Fruit fly (Drosophila melanogaster) whole organism, embryonic: Measurements from ENCODE around the gene CG3342.

Source experiments
- Atf6 ChIP-seq: fragments of 200-800 bp; sonication (Bioruptor generic); IDR thresholded peaks from 2 replicates; pipeline ENCODE4 v1.3.6; 2022; ENCODE audit warnings: missing biosample characterization, missing genetic modification characterization
- CG11398 ChIP-seq: fragments of 200-800 bp; sonication (Bioruptor generic); optimal IDR thresholded peaks from 2 replicates; lab custom pipeline; 2016; ENCODE audit warnings: missing biosample characterization, missing genetic modification characterization
- CG11723 ChIP-seq: fragments of 200-800 bp; sonication (Bioruptor generic); optimal IDR thresholded peaks from 2 replicates; lab custom pipeline; 2017; ENCODE audit warnings: missing biosample characterization, mild to moderate bottlenecking, missing genetic modification characterization
- CG12104 ChIP-seq: fragments of 200-800 bp; sonication (Bioruptor generic); optimal IDR thresholded peaks from 3 replicates; lab custom pipeline; 2016; ENCODE audit warnings: missing biosample characterization, missing genetic modification characterization
- CG12299 ChIP-seq: fragments of 200-800 bp; sonication (Bioruptor generic); optimal IDR thresholded peaks from 2 replicates; lab custom pipeline; 2018; ENCODE audit warnings: missing biosample characterization, mild to moderate bottlenecking, missing genetic modification characterization
- CG12391 ChIP-seq: fragments of 200-800 bp; sonication (Bioruptor generic); optimal IDR thresholded peaks from 3 replicates; lab custom pipeline; 2018; ENCODE audit warnings: missing biosample characterization, mild to moderate bottlenecking, missing genetic modification characterization, moderate library complexity
- CG13894 ChIP-seq: fragments of 200-800 bp; sonication (Bioruptor generic); optimal IDR thresholded peaks from 3 replicates; lab custom pipeline; 2018; ENCODE audit warnings: missing biosample characterization, mild to moderate bottlenecking, missing genetic modification characterization, moderate library complexity
- CG17568 ChIP-seq: fragments of 200-800 bp; sonication (Bioruptor generic); optimal IDR thresholded peaks from 2 replicates; lab custom pipeline; 2018; ENCODE audit warnings: missing biosample characterization, mild to moderate bottlenecking, missing genetic modification characterization, moderate library complexity
- CG18476 ChIP-seq: fragments of 200-800 bp; sonication (Bioruptor generic); optimal IDR thresholded peaks from 2 replicates; lab custom pipeline; 2016; ENCODE audit warnings: missing biosample characterization, mild to moderate bottlenecking, missing genetic modification characterization
- CG31441 ChIP-seq: fragments of 200-800 bp; sonication (Bioruptor generic); IDR thresholded peaks from 2 replicates; pipeline ENCODE4 v1.3.6; 2022; ENCODE audit warnings: missing biosample characterization, missing genetic modification characterization
- CG34422 ChIP-seq: fragments of 200-800 bp; sonication (Bioruptor generic); IDR thresholded peaks from 3 replicates; pipeline ENCODE4 v1.3.6; 2022; ENCODE audit warnings: missing biosample characterization, missing genetic modification characterization
- CG4360 ChIP-seq: fragments of 200-800 bp; sonication (Bioruptor generic); IDR thresholded peaks from 2 replicates; pipeline ENCODE4 v1.3.6; 2022; ENCODE audit warnings: missing biosample characterization, missing genetic modification characterization
- CG4404 ChIP-seq: fragments of 200-800 bp; sonication (Bioruptor generic); IDR thresholded peaks from 2 replicates; pipeline ENCODE4 v1.3.6; 2022; ENCODE audit warnings: missing biosample characterization, missing genetic modification characterization
- CG4820 ChIP-seq: fragments of 200-800 bp; sonication (Bioruptor generic); optimal IDR thresholded peaks from 3 replicates; lab custom pipeline; 2016; ENCODE audit warnings: missing biosample characterization, missing genetic modification characterization
- CG7372 ChIP-seq: fragments of 200-800 bp; sonication (Bioruptor generic); IDR thresholded peaks from 2 replicates; pipeline ENCODE4 v1.3.6; 2022; ENCODE audit warnings: missing biosample characterization, missing genetic modification characterization
- CG8478 ChIP-seq: fragments of >200 bp; optimal IDR thresholded peaks from 2 replicates; lab custom pipeline; 2018
- CG9437 ChIP-seq: fragments of 200-800 bp; sonication (Bioruptor generic); optimal IDR thresholded peaks from 2 replicates; lab custom pipeline; 2018; ENCODE audit warnings: missing biosample characterization, mild to moderate bottlenecking, missing genetic modification characterization
- CG9817 ChIP-seq: fragments of 200-800 bp; sonication (Bioruptor generic); optimal IDR thresholded peaks from 2 replicates; lab custom pipeline; 2018; ENCODE audit warnings: missing biosample characterization, mild to moderate bottlenecking, missing genetic modification characterization, moderate library complexity
- CHES-1-like ChIP-seq: fragments of 200-800 bp; sonication (Bioruptor generic); optimal IDR thresholded peaks from 2 replicates; lab custom pipeline; 2016; ENCODE audit warnings: missing biosample characterization, missing genetic modification characterization
- CoRest ChIP-seq: fragments of 200-800 bp; sonication (Bioruptor generic); optimal IDR thresholded peaks from 3 replicates; lab custom pipeline; 2018; ENCODE audit warnings: missing biosample characterization, mild to moderate bottlenecking, missing genetic modification characterization, moderate library complexity
- CrebB ChIP-seq: fragments of 200-800 bp; sonication (Bioruptor generic); optimal IDR thresholded peaks from 3 replicates; lab custom pipeline; 2018; ENCODE audit warnings: missing biosample characterization, mild to moderate bottlenecking, missing genetic modification characterization
- Dbx ChIP-seq: fragments of 200-800 bp; sonication (Bioruptor generic); IDR thresholded peaks from 3 replicates; pipeline ENCODE4 v1.3.6; 2022; ENCODE audit warnings: missing biosample characterization, missing genetic modification characterization
- Dll ChIP-seq: fragments of 200-800 bp; sonication (Bioruptor generic); IDR thresholded peaks from 4 replicates; pipeline ENCODE4 v1.3.6; 2022; ENCODE audit warnings: missing biosample characterization, missing genetic modification characterization; ENCODE audit not compliant: partially characterized antibody
- Hand ChIP-seq: fragments of 200-800 bp; sonication (Bioruptor generic); optimal IDR thresholded peaks from 2 replicates; lab custom pipeline; 2017; ENCODE audit warnings: mild to moderate bottlenecking, missing biosample characterization, missing genetic modification reagents, missing genetic modification characterization
- Hmr ChIP-seq: fragments of 200-800 bp; sonication (Bioruptor generic); optimal IDR thresholded peaks from 3 replicates; lab custom pipeline; 2017; ENCODE audit warnings: mild to moderate bottlenecking, missing biosample characterization, missing genetic modification reagents, missing genetic modification characterization
- Lhr ChIP-seq: fragments of 200-800 bp; sonication (Bioruptor generic); optimal IDR thresholded peaks from 3 replicates; lab custom pipeline; 2017; ENCODE audit warnings: mild to moderate bottlenecking, missing biosample characterization, missing genetic modification reagents, missing genetic modification characterization
- NFAT ChIP-seq: fragments of 200-800 bp; sonication (Bioruptor generic); IDR thresholded peaks from 2 replicates; pipeline ENCODE4 v1.3.6; 2022; ENCODE audit warnings: missing biosample characterization, missing genetic modification characterization
- Oli ChIP-seq: fragments of 200-800 bp; sonication (Bioruptor generic); optimal IDR thresholded peaks from 2 replicates; lab custom pipeline; 2018; ENCODE audit warnings: missing biosample characterization, mild to moderate bottlenecking, missing genetic modification characterization, moderate library complexity
- Optix ChIP-seq: fragments of 200-800 bp; sonication (Bioruptor generic); IDR thresholded peaks from 3 replicates; pipeline ENCODE4 v1.3.6; 2022; ENCODE audit warnings: missing biosample characterization, missing genetic modification characterization
- ab ChIP-seq: fragments of 200-800 bp; sonication (Bioruptor generic); optimal IDR thresholded peaks from 2 replicates; lab custom pipeline; 2016; ENCODE audit warnings: missing biosample characterization, missing genetic modification characterization
- ase ChIP-seq: fragments of 200-800 bp; sonication (Bioruptor generic); IDR thresholded peaks from 3 replicates; pipeline ENCODE4 v1.3.6; 2022; ENCODE audit warnings: missing biosample characterization, missing genetic modification characterization
- ato ChIP-seq: fragments of 200-800 bp; sonication (Bioruptor generic); IDR thresholded peaks from 2 replicates; pipeline ENCODE4 v1.3.6; 2022; ENCODE audit warnings: missing biosample characterization, missing genetic modification characterization; ENCODE audit not compliant: partially characterized antibody
- cas ChIP-seq: fragments of 200-800 bp; sonication (Bioruptor generic); IDR thresholded peaks from 2 replicates; pipeline ENCODE4 v1.3.6; 2022; ENCODE audit warnings: missing biosample characterization, missing genetic modification characterization
- chif ChIP-seq, 2 experiments: fragments of 200-800 bp; sonication (Bioruptor generic); optimal IDR thresholded peaks; 3 replicates each; lab custom pipeline; 2016; ENCODE audit warnings: missing biosample characterization in 2 of 2, missing genetic modification characterization in 2 of 2
- chinmo ChIP-seq: fragments of 200-800 bp; sonication (Bioruptor generic); IDR thresholded peaks from 4 replicates; pipeline ENCODE4 v1.3.6; 2022; ENCODE audit warnings: missing biosample characterization, missing genetic modification characterization; ENCODE audit not compliant: partially characterized antibody
- crp ChIP-seq, 2 experiments: fragments of 200-800 bp; sonication (Bioruptor generic); optimal IDR thresholded peaks; 2 replicates in 1 of 2; 3 replicates in 1 of 2; lab custom pipeline; 2017; ENCODE audit warnings: missing biosample characterization in 2 of 2, missing genetic modification characterization in 2 of 2, mild to moderate bottlenecking in 1 of 2, moderate library complexity in 1 of 2
- da ChIP-seq: fragments of 200-800 bp; sonication (Bioruptor generic); optimal IDR thresholded peaks from 2 replicates; lab custom pipeline; 2016; ENCODE audit warnings: missing biosample characterization, missing genetic modification characterization
- dysf ChIP-seq: fragments of 200-800 bp; sonication (Bioruptor generic); IDR thresholded peaks from 3 replicates; pipeline ENCODE4 v1.3.6; 2022; ENCODE audit warnings: missing biosample characterization, missing genetic modification characterization
- fd64A ChIP-seq: fragments of 200-800 bp; sonication (Bioruptor generic); optimal IDR thresholded peaks from 3 replicates; lab custom pipeline; 2018; ENCODE audit warnings: missing biosample characterization, mild to moderate bottlenecking, missing genetic modification characterization
- gt ChIP-seq: fragments of 200-800 bp; sonication (Bioruptor generic); IDR thresholded peaks from 2 replicates; pipeline ENCODE4 v1.3.6; 2022; ENCODE audit warnings: missing biosample characterization, missing genetic modification characterization
- jing ChIP-seq: fragments of 200-800 bp; sonication (Bioruptor generic); optimal IDR thresholded peaks from 2 replicates; lab custom pipeline; 2018; ENCODE audit warnings: missing biosample characterization, mild to moderate bottlenecking, missing genetic modification characterization
- knrl ChIP-seq: fragments of 200-800 bp; sonication (Bioruptor generic); IDR thresholded peaks from 3 replicates; pipeline ENCODE4 v1.3.6; 2022; ENCODE audit warnings: missing biosample characterization, missing genetic modification characterization; ENCODE audit not compliant: partially characterized antibody
- nerfin-2 ChIP-seq: fragments of 200-800 bp; sonication (Bioruptor generic); IDR thresholded peaks from 2 replicates; pipeline ENCODE4 v1.3.6; 2022; ENCODE audit warnings: missing biosample characterization, missing genetic modification characterization; ENCODE audit not compliant: partially characterized antibody
- pb ChIP-seq: fragments of 200-800 bp; sonication (Bioruptor generic); optimal IDR thresholded peaks from 3 replicates; lab custom pipeline; 2016; ENCODE audit warnings: missing biosample characterization, missing genetic modification characterization
- sim ChIP-seq: fragments of 200-800 bp; sonication (Bioruptor generic); IDR thresholded peaks from 2 replicates; pipeline ENCODE4 v1.3.6; 2022; ENCODE audit warnings: missing biosample characterization, missing genetic modification characterization
- slbo ChIP-seq: fragments of 200-800 bp; sonication (Bioruptor generic); IDR thresholded peaks from 2 replicates; pipeline ENCODE4 v1.3.6; 2022; ENCODE audit warnings: missing biosample characterization, missing genetic modification characterization
- sqz ChIP-seq: fragments of 200-800 bp; sonication (Bioruptor generic); optimal IDR thresholded peaks from 3 replicates; lab custom pipeline; 2018; ENCODE audit warnings: missing biosample characterization, mild to moderate bottlenecking, missing genetic modification characterization
- tap ChIP-seq: fragments of 200-800 bp; optimal IDR thresholded peaks from 3 replicates; lab custom pipeline; 2019; ENCODE audit warnings: missing biosample characterization, mild to moderate bottlenecking, missing genetic modification characterization, moderate library complexity
- twi ChIP-seq: fragments of 200-800 bp; optimal IDR thresholded peaks from 2 replicates; lab custom pipeline; 2019; ENCODE audit warnings: missing biosample characterization, mild to moderate bottlenecking, missing genetic modification characterization, moderate library complexity

The CG3342 gene

dm6 chrX:6533101-6533636, 5.5 kb upstream of the CG3342 start, which contains the start of gene RpL7A (continued):
- TF ChIP-seq CG11723 (GFP tag; lab: Kevin White, UChicago) = peak; percentile 60
- peak; percentile 28 for TF ChIP-seq CG4820
- peak; percentile 72 for TF ChIP-seq fd64A (GFP tag; lab: Kevin White, UChicago)
- no peak for TF ChIP-seq jing (GFP tag; lab: Kevin White, UChicago)
- 0 out of 2 replicates have a peak, but pooled peaks have one; percentile 45 for TF ChIP-seq CG7372 (GFP tag; lab: Robert Waterston, UW)
- peak; percentile 72 for TF ChIP-seq sqz (GFP tag; lab: Kevin White, UChicago)
- peak; percentile 25 for TF ChIP-seq CG9817 (tag; lab: Kevin White, UChicago)
- peak; percentile 50; the same call in 1 of the 2 replicates for TF ChIP-seq sim (GFP tag; lab: Robert Waterston, UW)
- TF ChIP-seq ab (GFP tag; lab: Kevin White, UChicago) = no peak
- TF ChIP-seq nerfin-2 = no peak
- no peak for TF ChIP-seq cas
- peak; percentile 28 for TF ChIP-seq CoRest
- TF ChIP-seq Dll (GFP tag; lab: Robert Waterston, UW) = no peak
- TF ChIP-seq CG8478 (lab: Kevin White, UChicago) = peak; percentile 64
- TF ChIP-seq CrebB (tag; lab: Kevin White, UChicago) = peak; percentile 75
- TF ChIP-seq tap (tag; lab: Kevin White, UChicago) = peak; percentile 2
- peak; percentile 57 for TF ChIP-seq CG12104 (GFP tag; lab: Kevin White, UChicago)
- peak; percentile 26 for TF ChIP-seq da
- TF ChIP-seq Hand (GFP tag; lab: Kevin White, UChicago) = peak; percentile 67
- TF ChIP-seq CG4404 = no peak; the same call in 1 of the 2 replicates
- peak; percentile 12 for TF ChIP-seq CG12391
- 0 out of 2 replicates have a peak, but pooled peaks have one; percentile 22 for TF ChIP-seq gt (GFP tag; lab: Robert Waterston, UW)
- no peak for TF ChIP-seq chinmo
- TF ChIP-seq Optix = peak; percentile 63; the same call in 2 of the 3 replicates
- TF ChIP-seq twi = peak; percentile 30
- peak; percentile 35 for TF ChIP-seq CG13894 (tag; lab: Kevin White, UChicago)
- TF ChIP-seq Lhr = peak; percentile 76
- peak; percentile 48 for TF ChIP-seq CG12299 (tag; lab: Kevin White, UChicago)
- TF ChIP-seq knrl (GFP tag; lab: Robert Waterston, UW) = peak; percentile 35; the same call in 1 of the 3 replicates
- TF ChIP-seq CG9437 (GFP tag; lab: Kevin White, UChicago) = peak; percentile 53
- TF ChIP-seq Dbx = peak; percentile 50; the same call in 2 of the 3 replicates
- peak; percentile 64 for TF ChIP-seq slbo
- TF ChIP-seq CG31441 (GFP tag; lab: Robert Waterston, UW) = peak; percentile 37
- peak; percentile 87 for TF ChIP-seq Hmr (GFP tag; lab: Kevin White, UChicago)
- TF ChIP-seq Oli = peak; percentile 9
- TF ChIP-seq Atf6 (GFP tag; lab: Robert Waterston, UW) = peak; percentile 46; the same call in 1 of the 2 replicates
- peak; percentile 19; the same call in 1 of the 2 replicates for TF ChIP-seq CG4360 (GFP tag; lab: Robert Waterston, UW)
- TF ChIP-seq dysf (GFP tag; lab: Robert Waterston, UW) = peak; percentile 54; the same call in 2 of the 3 replicates
- TF ChIP-seq chif (GFP tag; optimal IDR thresholded peaks at IDR 0.05; lab: Kevin White, UChicago) = peak; percentile 17 to 46
- TF ChIP-seq pb (GFP tag; lab: Kevin White, UChicago) = peak; percentile 41
- TF ChIP-seq CHES-1-like (GFP tag; lab: Kevin White, UChicago) = peak; percentile 42
- peak; percentile 65; the same call in 2 of the 3 replicates for TF ChIP-seq CG34422 (GFP tag; lab: Robert Waterston, UW)
- no peak for TF ChIP-seq ato (GFP tag; lab: Robert Waterston, UW)
- peak; percentile 50 for TF ChIP-seq CG11398 (GFP tag; lab: Kevin White, UChicago)
- peak; percentile 27 for TF ChIP-seq CG18476 (GFP tag; lab: Kevin White, UChicago)
- TF ChIP-seq ase (GFP tag; lab: Robert Waterston, UW) = 0 out of 3 replicates have a peak, but pooled peaks have one; percentile 36
- TF ChIP-seq CG17568 (GFP tag; lab: Kevin White, UChicago) = peak; percentile 80
- peak in 1 of 2 experiments; percentile 25 for TF ChIP-seq crp (GFP tag; optimal IDR thresholded peaks at IDR 0.05; lab: Kevin White, UChicago)
- peak; percentile 84 for TF ChIP-seq NFAT (GFP tag; lab: Robert Waterston, UW)
